Worm (Caenorhabditis elegans): ENCODE results near the gene mrpl-51.

ce11 chrIV:12078907-12079523, 47.9 kb downstream of the mrpl-51 start, which contains the start of gene lex-1:
- TF ChIP-seq nfya-2 (GFP tag; IDR thresholded peaks at IDR 0.05) = no peak
- TF ChIP-seq tlf-1 (GFP tag; optimal IDR thresholded peaks at IDR 0.05) = no peak
- peak; percentile 71 for TF ChIP-seq mcd-1 (GFP tag; IDR thresholded peaks at IDR 0.05)
- TF ChIP-seq ama-1 (optimal IDR thresholded peaks at IDR 0.05) = no peak
- TF ChIP-seq ama-1 (GFP tag; optimal IDR thresholded peaks at IDR 0.05) = no peak
- no peak for TF ChIP-seq unc-130 (GFP tag; optimal IDR thresholded peaks at IDR 0.05)
- TF ChIP-seq let-526 (GFP tag; IDR thresholded peaks at IDR 0.05) = no peak

Data from whole organism, young adult.